Worm (Caenorhabditis elegans) whole organism, L4 larva: Measurements from ENCODE around the gene lron-1.

ENCODE experiments used
- aha-1 ChIP-seq: fragments of 150-350 bp; peaks from one replicate; lab custom pipeline; 2014; ENCODE audit warnings: missing biosample characterization, missing genetic modification characterization
- ceh-20 ChIP-seq: fragments of 200-800 bp; sonication (Bioruptor generic); IDR thresholded peaks from 2 replicates; pipeline ENCODE4 v1.3.6; 2022; ENCODE audit warnings: missing genetic modification reagents, missing genetic modification characterization, missing compliant biosample characterization
- daf-16 ChIP-seq, 3 experiments: sonication (generic microtip); optimal IDR thresholded peaks; 2 replicates each; lab custom pipeline; 2016 to 2017; ENCODE audit warnings: missing genetic modification characterization in 3 of 3, missing genetic modification reagents in 3 of 3, mild to moderate bottlenecking in 2 of 3, missing compliant biosample characterization in 2 of 3, missing biosample characterization in 1 of 3, moderate library complexity in 1 of 3
- egl-27 ChIP-seq: sonication (generic microtip); optimal IDR thresholded peaks from 3 replicates; lab custom pipeline; 2017; ENCODE audit warnings: missing biosample characterization, missing genetic modification reagents, missing genetic modification characterization
- lin-38 ChIP-seq: fragments of 200-800 bp; sonication (Bioruptor generic); IDR thresholded peaks from 2 replicates; pipeline ENCODE4 v1.3.6; 2022; ENCODE audit warnings: missing genetic modification reagents, missing genetic modification characterization, missing compliant biosample characterization
- madf-5 ChIP-seq, 2 experiments: fragments of 200-800 bp; sonication (Bioruptor generic); IDR thresholded peaks; 2 replicates each; pipeline ENCODE4 v1.3.6; 2022; ENCODE audit warnings: missing compliant biosample characterization in 2 of 2, missing genetic modification characterization in 2 of 2
- nhr-10 ChIP-seq: fragments of 150-350 bp; optimal IDR thresholded peaks from 2 replicates; lab custom pipeline; 2014; ENCODE audit warnings: missing biosample characterization, missing genetic modification characterization
- nhr-11 ChIP-seq: fragments of 150-350 bp; optimal IDR thresholded peaks from 2 replicates; lab custom pipeline; 2014; ENCODE audit warnings: missing biosample characterization, missing genetic modification characterization
- nhr-25 ChIP-seq: sonication (generic microtip); optimal IDR thresholded peaks from 2 replicates; lab custom pipeline; 2017; ENCODE audit warnings: missing genetic modification characterization, mild to moderate bottlenecking, missing compliant biosample characterization, antibody characterized with exemption, moderate library complexity, borderline replicate concordance; ENCODE audit not compliant: insufficient read depth
- nhr-48 ChIP-seq: sonication (generic microtip); optimal IDR thresholded peaks from 2 replicates; lab custom pipeline; 2016; ENCODE audit warnings: mild to moderate bottlenecking, missing genetic modification characterization, missing compliant biosample characterization
- sdz-12 ChIP-seq: fragments of 200-800 bp; sonication (Bioruptor generic); optimal IDR thresholded peaks from 2 replicates; lab custom pipeline; 2018; ENCODE audit warnings: mild to moderate bottlenecking, missing genetic modification characterization, missing compliant biosample characterization
- snpc-1.2 ChIP-seq: fragments of 200-800 bp; sonication (Bioruptor generic); IDR thresholded peaks from 2 replicates; pipeline ENCODE4 v1.3.6; 2022; ENCODE audit warnings: missing genetic modification reagents, missing genetic modification characterization, missing compliant biosample characterization
- vab-7 ChIP-seq: fragments of 200-800 bp; sonication (Bioruptor generic); IDR thresholded peaks from 2 replicates; pipeline ENCODE4 v1.3.6; 2022; ENCODE audit warnings: missing genetic modification reagents, missing genetic modification characterization, missing compliant biosample characterization
- ztf-11 ChIP-seq: fragments of 150-350 bp; optimal IDR thresholded peaks from 2 replicates; lab custom pipeline; 2014; ENCODE audit warnings: missing biosample characterization, missing genetic modification characterization

Gene lron-1

ce11 chrX:14610093-14610763, 37.7 kb downstream of the lron-1 start (continued):
- 0 out of 2 replicates have a peak, but pooled peaks have one; percentile 30 for TF ChIP-seq vab-7
- no peak for TF ChIP-seq ceh-20 (GFP tag; lab: Robert Waterston, UW)
- TF ChIP-seq lin-38 (GFP tag; lab: Robert Waterston, UW) = no peak
- no peak for TF ChIP-seq nhr-48

- TF ChIP-seq nhr-11 (tag; lab: Kevin White, UChicago) (no peak), daf-16 (GFP tag; optimal IDR thresholded peaks at IDR 0.05; lab: Kevin White, UChicago) (no peak), daf-16 (tag; optimal IDR thresholded peaks at IDR 0.05; lab: Kevin White, UChicago) (peak; percentile 6)
Measured at ce11 chrX:14611074-14611473, 38.6 kb downstream of the lron-1 start, which contains the start of gene rbc-1. Gene rbc-1 (plus strand): TSS chrX:14611374.

- TF ChIP-seq nhr-25 (no peak), aha-1 (tag; lab: Kevin White, UChicago) (peak; percentile 52), ztf-11 (tag; lab: Kevin White, UChicago) (no peak), egl-27 (tag; lab: Kevin White, UChicago) (no peak), nhr-10 (tag; lab: Kevin White, UChicago) (no peak), vab-7 (0 out of 2 replicates have a peak, but pooled peaks have one; percentile 4), sdz-12 (no peak), snpc-1.2 (0 out of 2 replicates have a peak, but pooled peaks have one; percentile 52), madf-5 (GFP tag; IDR thresholded peaks at IDR 0.05; lab: Robert Waterston, UW) (no peak)
Measured at ce11 chrX:14621207-14621606, 48.7 kb downstream of the lron-1 start.
